Worm (Caenorhabditis elegans) whole organism, mixed stage, embryonic: ENCODE results near the gene nas-9.

ENCODE experiments used
- bed-3 ChIP-seq: fragments of 200-800 bp; sonication (Bioruptor generic); optimal IDR thresholded peaks from 3 replicates; lab custom pipeline; 2018; ENCODE audit warnings: mild to moderate bottlenecking, missing genetic modification characterization, moderate library complexity, missing compliant biosample characterization
- ceh-39 ChIP-seq: fragments of 150-350 bp; optimal IDR thresholded peaks from 2 replicates; lab custom pipeline; 2014; ENCODE audit warnings: missing biosample characterization, missing genetic modification characterization
- elt-3 ChIP-seq: fragments of 150-350 bp; optimal IDR thresholded peaks from 2 replicates; lab custom pipeline; 2014; ENCODE audit warnings: missing biosample characterization, missing genetic modification characterization
- lsy-2 ChIP-seq: fragments of 150-350 bp; optimal IDR thresholded peaks from 2 replicates; lab custom pipeline; 2014; ENCODE audit warnings: missing biosample characterization, missing genetic modification characterization
- mab-5 ChIP-seq: fragments of 150-350 bp; optimal IDR thresholded peaks from 2 replicates; lab custom pipeline; 2014; ENCODE audit warnings: missing biosample characterization, missing genetic modification characterization
- nhr-237 ChIP-seq: fragments of 150-350 bp; optimal IDR thresholded peaks from 2 replicates; lab custom pipeline; 2014; ENCODE audit warnings: missing biosample characterization, missing genetic modification characterization
- nhr-76 ChIP-seq: sonication (generic microtip); optimal IDR thresholded peaks from 2 replicates; lab custom pipeline; 2017; ENCODE audit warnings: missing biosample characterization, missing genetic modification characterization
- pha-4 ChIP-seq: fragments of 150-350 bp; optimal IDR thresholded peaks from 2 replicates; lab custom pipeline; 2018; ENCODE audit warnings: missing biosample characterization, missing genetic modification reagents, missing genetic modification characterization
- snpc-4 ChIP-seq: fragments of 150-350 bp; optimal IDR thresholded peaks from 2 replicates; lab custom pipeline; 2014; ENCODE audit warnings: missing biosample characterization, missing genetic modification characterization
- sptf-1 ChIP-seq: sonication (generic microtip); optimal IDR thresholded peaks from 2 replicates; lab custom pipeline; 2017; ENCODE audit warnings: mild to moderate bottlenecking, missing genetic modification characterization, moderate library complexity, missing compliant biosample characterization
- unc-62 ChIP-seq: fragments of 150-350 bp; optimal IDR thresholded peaks from 2 replicates; lab custom pipeline; 2014; ENCODE audit warnings: missing biosample characterization, missing genetic modification reagents, missing genetic modification characterization
- zip-8 ChIP-seq: fragments of 150-350 bp; optimal IDR thresholded peaks from 2 replicates; lab custom pipeline; 2014; ENCODE audit warnings: missing biosample characterization, missing genetic modification characterization
- ztf-11 ChIP-seq: fragments of 150-350 bp; optimal IDR thresholded peaks from 2 replicates; lab custom pipeline; 2014; ENCODE audit warnings: missing biosample characterization, missing genetic modification characterization

ce11 chrV:4885372-4885771, 45.6 kb upstream of the nas-9 start, which contains the start of gene T19H12.3:
- TF ChIP-seq nhr-237 (tag; lab: Kevin White, UChicago) = no peak
- no peak for TF ChIP-seq pha-4 (tag; lab: Kevin White, UChicago)
- TF ChIP-seq sptf-1 (tag; lab: Kevin White, UChicago) = no peak
- TF ChIP-seq ceh-39 = no peak
- no peak for TF ChIP-seq bed-3
- no peak for TF ChIP-seq unc-62 (GFP tag; lab: Kevin White, UChicago)
- no peak for TF ChIP-seq elt-3 (tag; lab: Kevin White, UChicago)
- no peak for TF ChIP-seq ztf-11
- no peak for TF ChIP-seq lsy-2 (tag; lab: Kevin White, UChicago)
- TF ChIP-seq snpc-4 (tag; lab: Kevin White, UChicago) = no peak
- no peak for TF ChIP-seq zip-8 (tag; lab: Kevin White, UChicago)
- TF ChIP-seq nhr-76 (tag; lab: Kevin White, UChicago) = no peak
- TF ChIP-seq mab-5 = no peak
